Fruit fly (Drosophila melanogaster) whole organism, adult: ENCODE results near the gene stops.

ENCODE experiments used
- CG11617 ChIP-seq: fragments of 200-800 bp; sonication (Bioruptor generic); optimal IDR thresholded peaks from 2 replicates; lab custom pipeline; 2017; ENCODE audit warnings: mild to moderate bottlenecking, missing biosample characterization, missing genetic modification reagents, missing genetic modification characterization
- CG12768 ChIP-seq: fragments of 200-800 bp; sonication (Bioruptor generic); optimal IDR thresholded peaks from 2 replicates; lab custom pipeline; 2017; ENCODE audit warnings: missing biosample characterization, missing genetic modification characterization, mild to moderate bottlenecking, moderate library complexity, missing genetic modification reagents
- CG14711 ChIP-seq: fragments of 200-800 bp; sonication (Bioruptor generic); optimal IDR thresholded peaks from 2 replicates; lab custom pipeline; 2018; ENCODE audit warnings: missing biosample characterization, mild to moderate bottlenecking, missing genetic modification characterization, moderate library complexity
- CG1620 ChIP-seq: fragments of 200-800 bp; sonication (Bioruptor generic); optimal IDR thresholded peaks from 2 replicates; lab custom pipeline; 2016; ENCODE audit warnings: missing biosample characterization, missing genetic modification characterization
- CG33017 ChIP-seq: fragments of 200-800 bp; sonication (Bioruptor generic); optimal IDR thresholded peaks from 2 replicates; lab custom pipeline; 2018; ENCODE audit warnings: missing biosample characterization, mild to moderate bottlenecking, missing genetic modification characterization, moderate library complexity
- CG5204 ChIP-seq: fragments of 200-800 bp; sonication (Bioruptor generic); optimal IDR thresholded peaks from 2 replicates; lab custom pipeline; 2016; ENCODE audit warnings: missing biosample characterization, missing genetic modification characterization
- CG7045 ChIP-seq: fragments of 200-800 bp; sonication (Bioruptor generic); optimal IDR thresholded peaks from 2 replicates; lab custom pipeline; 2017; ENCODE audit warnings: missing biosample characterization, mild to moderate bottlenecking, missing genetic modification characterization
- CG7101 ChIP-seq: fragments of 200-800 bp; sonication (Bioruptor generic); optimal IDR thresholded peaks from 2 replicates; lab custom pipeline; 2018; ENCODE audit warnings: missing biosample characterization, mild to moderate bottlenecking, missing genetic modification characterization, moderate library complexity
- Clk ChIP-seq: fragments of 200-800 bp; sonication (Bioruptor generic); optimal IDR thresholded peaks from 2 replicates; lab custom pipeline; 2017; ENCODE audit warnings: missing biosample characterization, missing genetic modification characterization
- Crg-1 ChIP-seq: fragments of 200-800 bp; sonication (Bioruptor generic); optimal IDR thresholded peaks from 2 replicates; lab custom pipeline; 2016; ENCODE audit warnings: missing biosample characterization, missing genetic modification characterization
- Hr96 ChIP-seq: fragments of 200-800 bp; sonication (Bioruptor generic); optimal IDR thresholded peaks from 2 replicates; lab custom pipeline; 2016; ENCODE audit warnings: missing biosample characterization, missing genetic modification characterization
- Mnt ChIP-seq: fragments of 200-800 bp; sonication (Bioruptor generic); optimal IDR thresholded peaks from 2 replicates; lab custom pipeline; 2016; ENCODE audit warnings: missing biosample characterization, mild to moderate bottlenecking, missing genetic modification characterization
- bab1 ChIP-seq: fragments of 200-800 bp; sonication (Bioruptor generic); optimal IDR thresholded peaks from 3 replicates; lab custom pipeline; 2019; ENCODE audit warnings: missing biosample characterization, mild to moderate bottlenecking, missing genetic modification characterization, moderate library complexity
- cic ChIP-seq: fragments of 200-800 bp; sonication (Bioruptor generic); optimal IDR thresholded peaks from 2 replicates; lab custom pipeline; 2017; ENCODE audit warnings: missing biosample characterization, mild to moderate bottlenecking, missing genetic modification characterization, moderate library complexity
- cnc ChIP-seq, 2 experiments: fragments of >200 bp; optimal IDR thresholded peaks; 2 replicates each; lab custom pipeline; 2017
- kay ChIP-seq: fragments of 200-800 bp; sonication (Bioruptor generic); peaks from one replicate; lab custom pipeline; 2016; ENCODE audit warnings: missing biosample characterization, missing genetic modification characterization, borderline replicate concordance
- ovo ChIP-seq: fragments of 200-800 bp; sonication (Bioruptor generic); optimal IDR thresholded peaks from 2 replicates; lab custom pipeline; 2016; ENCODE audit warnings: missing biosample characterization, missing genetic modification characterization
- pad ChIP-seq: fragments of 200-800 bp; sonication (Bioruptor generic); optimal IDR thresholded peaks from 3 replicates; lab custom pipeline; 2017; ENCODE audit warnings: missing biosample characterization, missing genetic modification characterization, mild to moderate bottlenecking, moderate library complexity, missing genetic modification reagents
- tj ChIP-seq: fragments of 200-800 bp; sonication (Bioruptor generic); optimal IDR thresholded peaks from 3 replicates; lab custom pipeline; 2017; ENCODE audit warnings: missing biosample characterization, mild to moderate bottlenecking, missing genetic modification characterization, moderate library complexity
- toe ChIP-seq: fragments of 200-800 bp; sonication (Bioruptor generic); optimal IDR thresholded peaks from 2 replicates; lab custom pipeline; 2016; ENCODE audit warnings: missing biosample characterization, missing genetic modification characterization

stops gene

DNA sequence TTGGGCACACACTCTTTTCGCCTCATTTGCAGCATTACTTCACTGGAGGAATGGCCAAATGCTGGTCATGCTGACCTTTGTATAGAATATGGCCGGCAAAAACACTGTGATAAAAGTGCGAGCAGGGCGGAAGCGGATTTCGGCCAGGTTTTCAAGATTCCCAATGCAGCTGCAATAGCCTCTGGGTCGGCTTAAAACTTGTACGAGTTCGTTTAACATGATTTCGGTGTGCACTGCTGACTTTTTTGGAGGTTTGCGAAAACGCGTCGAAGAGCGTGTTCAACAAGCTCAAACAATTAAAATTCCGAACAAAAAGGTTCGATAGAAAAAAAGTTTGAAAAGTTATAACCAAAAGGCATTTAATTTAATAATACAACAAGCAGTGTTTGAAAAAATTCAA is 41.7 kb upstream of the stops start, which contains the start of gene chp:
chp (minus strand) TSS at position 101 of the 400 bp plus-strand sequence.
- TF ChIP-seq CG14711 (tag; lab: Kevin White, UChicago) = no peak
- TF ChIP-seq toe (GFP tag; lab: Kevin White, UChicago) = no peak
- TF ChIP-seq CG1620 (GFP tag; lab: Kevin White, UChicago) = no peak
- TF ChIP-seq kay (GFP tag; lab: Kevin White, UChicago) = no peak
- TF ChIP-seq CG5204 (GFP tag; lab: Kevin White, UChicago) = no peak
- no peak for TF ChIP-seq ovo (GFP tag; lab: Kevin White, UChicago)
- TF ChIP-seq Hr96 (GFP tag; lab: Kevin White, UChicago) = no peak
- no peak for TF ChIP-seq Clk (GFP tag; lab: Kevin White, UChicago)
- no peak for TF ChIP-seq CG7045 (GFP tag; lab: Kevin White, UChicago)

DNA sequence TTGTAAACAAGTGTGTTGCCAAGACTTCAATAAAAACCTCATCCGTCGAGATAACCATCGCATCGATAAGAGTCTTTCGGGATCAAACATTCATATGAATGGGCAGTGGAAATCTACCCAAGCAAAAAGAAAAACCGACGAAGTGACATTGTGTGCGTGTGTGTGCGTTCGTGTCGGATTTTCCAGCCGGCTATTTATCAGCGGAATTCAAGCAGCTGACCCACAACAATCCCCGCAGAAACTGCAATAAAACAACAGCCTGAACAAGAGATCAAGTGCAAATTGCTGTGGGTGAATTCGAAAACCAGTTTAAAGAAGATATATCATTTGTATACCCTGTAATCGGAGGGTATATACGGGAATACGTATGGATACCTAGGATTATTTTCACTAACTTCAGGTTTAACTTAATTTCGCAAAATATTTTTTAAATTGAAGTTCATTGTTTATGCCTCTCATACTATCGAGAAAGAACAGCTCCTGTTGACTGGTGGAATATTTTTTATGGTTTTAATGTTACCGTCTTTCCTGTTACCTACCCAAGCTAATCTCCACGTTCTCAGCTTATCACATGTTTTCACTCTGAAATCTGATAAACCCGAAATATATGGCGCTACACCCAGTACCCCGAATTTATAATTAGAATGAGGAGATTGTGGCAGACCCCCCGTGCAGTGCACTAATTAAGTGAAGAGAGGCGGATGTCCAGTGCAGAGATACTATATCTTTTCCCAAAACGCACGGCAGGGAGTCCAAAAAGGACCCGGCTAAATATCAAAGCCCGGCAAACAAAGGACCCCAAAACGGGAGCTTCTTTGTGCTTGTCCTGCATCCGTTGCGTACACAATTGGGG is 28.5 kb upstream of the stops start:
- TF ChIP-seq Crg-1 (GFP tag; lab: Kevin White, UChicago) (no peak), CG14711 (tag; lab: Kevin White, UChicago) (no peak), toe (GFP tag; lab: Kevin White, UChicago) (no peak), CG12768 (GFP tag; lab: Kevin White, UChicago) (no peak), Hr96 (GFP tag; lab: Kevin White, UChicago) (no peak), Clk (GFP tag; lab: Kevin White, UChicago) (no peak), Mnt (no peak), pad (GFP tag; lab: Kevin White, UChicago) (no peak), cic (GFP tag; lab: Kevin White, UChicago) (no peak), cnc (optimal IDR thresholded peaks at IDR 0.05; lab: Kevin White, UChicago) (no peak), CG11617 (GFP tag; lab: Kevin White, UChicago) (no peak), CG1620 (GFP tag; lab: Kevin White, UChicago) (no peak), CG33017 (tag; lab: Kevin White, UChicago) (no peak)

DNA sequence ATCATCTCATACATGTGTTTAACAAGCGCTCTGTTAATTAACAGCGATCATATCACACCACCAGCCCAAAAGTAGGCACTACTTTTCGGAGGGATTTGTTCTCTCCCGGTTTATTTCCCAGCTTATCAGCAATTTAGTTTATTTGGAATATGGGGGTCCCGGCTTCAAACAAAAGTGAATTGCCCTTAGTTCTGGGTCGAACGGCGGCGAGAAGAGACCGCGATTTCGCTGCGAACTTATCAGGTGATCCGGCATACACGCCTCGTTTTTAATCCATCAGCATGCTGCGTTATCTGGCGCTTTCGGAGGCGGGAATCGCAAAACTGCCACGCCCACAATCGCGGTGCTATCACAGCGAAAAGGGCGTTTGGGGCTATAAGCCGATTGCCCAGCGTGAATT is 27.8 kb upstream of the stops start, which contains the start of gene CG1544:
CG1544 (plus strand) TSS at position 186 of the 400 bp plus-strand sequence.
- TF ChIP-seq bab1 (GFP tag; lab: Kevin White, UChicago) = peak; percentile 61
- TF ChIP-seq tj (GFP tag; lab: Kevin White, UChicago) = peak; percentile 27
- TF ChIP-seq CG7101 = no peak
- no peak for TF ChIP-seq CG1620 (GFP tag; lab: Kevin White, UChicago)
- TF ChIP-seq pad (GFP tag; lab: Kevin White, UChicago) = no peak
- TF ChIP-seq cic (GFP tag; lab: Kevin White, UChicago) = peak; percentile 61
- peak; percentile 53 for TF ChIP-seq Mnt
- TF ChIP-seq CG12768 (GFP tag; lab: Kevin White, UChicago) = peak; percentile 22

DNA sequence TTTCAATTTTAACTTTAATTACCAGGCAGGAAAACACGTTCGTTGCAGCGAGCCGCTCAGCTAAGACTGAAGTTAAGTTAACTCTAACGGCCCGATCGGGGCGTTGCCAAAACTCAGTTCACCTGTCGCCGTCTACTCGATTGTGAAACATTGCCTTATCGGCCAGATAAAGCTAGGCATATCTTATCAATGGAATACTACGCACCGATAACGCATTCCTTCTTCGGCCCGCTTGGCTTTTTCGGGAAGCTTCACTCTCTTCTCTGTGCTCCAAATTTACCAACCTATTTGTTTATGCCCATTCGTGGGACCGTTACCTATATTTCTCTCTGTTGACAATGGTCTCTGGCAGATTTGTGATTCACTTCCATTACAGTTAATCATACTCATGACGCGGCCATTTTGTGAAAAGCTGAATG is 26.8 kb upstream of the stops start, which contains the start of gene mesh:
mesh (minus strand) TSS at position 68 of the 419 bp plus-strand sequence.
- peak; percentile 4 for TF ChIP-seq CG14711 (tag; lab: Kevin White, UChicago)
- TF ChIP-seq CG7101 = peak; percentile 17
- no peak for TF ChIP-seq Clk (GFP tag; lab: Kevin White, UChicago)
- TF ChIP-seq ovo (GFP tag; lab: Kevin White, UChicago) = peak; percentile 44
- TF ChIP-seq CG12768 (GFP tag; lab: Kevin White, UChicago) = no peak
- TF ChIP-seq Mnt = peak; percentile 26
- no peak for TF ChIP-seq CG11617 (GFP tag; lab: Kevin White, UChicago)
- peak; percentile 14 for TF ChIP-seq CG33017 (tag; lab: Kevin White, UChicago)
- TF ChIP-seq kay (GFP tag; lab: Kevin White, UChicago) = no peak
- TF ChIP-seq cic (GFP tag; lab: Kevin White, UChicago) = peak; percentile 90
- TF ChIP-seq cnc (optimal IDR thresholded peaks at IDR 0.05; lab: Kevin White, UChicago) = no peak
- no peak for TF ChIP-seq CG1620 (GFP tag; lab: Kevin White, UChicago)

DNA sequence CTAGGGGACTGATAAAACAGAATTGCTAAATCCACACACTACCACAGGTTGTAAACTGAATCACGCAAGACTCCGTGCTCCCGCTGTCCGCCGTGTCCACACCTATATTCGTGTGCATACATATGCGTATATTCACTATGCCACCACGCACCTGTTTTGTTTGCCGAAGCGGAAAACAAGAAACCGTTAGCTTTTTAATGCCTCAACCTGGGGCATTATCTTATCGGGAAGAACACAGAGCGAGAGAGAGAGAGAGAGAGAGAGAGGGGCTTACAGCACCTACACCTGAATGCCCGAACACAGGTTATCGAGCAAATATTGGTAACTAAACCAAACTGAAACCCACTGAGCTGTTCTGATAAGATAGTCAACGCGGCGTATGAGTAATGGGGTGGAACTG is 25.7 kb upstream of the stops start:
- TF ChIP-seq ovo (GFP tag; lab: Kevin White, UChicago) (peak; percentile 65), CG11617 (GFP tag; lab: Kevin White, UChicago) (no peak), cic (GFP tag; lab: Kevin White, UChicago) (peak; percentile 46), CG7101 (no peak), pad (GFP tag; lab: Kevin White, UChicago) (no peak), Hr96 (GFP tag; lab: Kevin White, UChicago) (peak; percentile 17)

DNA sequence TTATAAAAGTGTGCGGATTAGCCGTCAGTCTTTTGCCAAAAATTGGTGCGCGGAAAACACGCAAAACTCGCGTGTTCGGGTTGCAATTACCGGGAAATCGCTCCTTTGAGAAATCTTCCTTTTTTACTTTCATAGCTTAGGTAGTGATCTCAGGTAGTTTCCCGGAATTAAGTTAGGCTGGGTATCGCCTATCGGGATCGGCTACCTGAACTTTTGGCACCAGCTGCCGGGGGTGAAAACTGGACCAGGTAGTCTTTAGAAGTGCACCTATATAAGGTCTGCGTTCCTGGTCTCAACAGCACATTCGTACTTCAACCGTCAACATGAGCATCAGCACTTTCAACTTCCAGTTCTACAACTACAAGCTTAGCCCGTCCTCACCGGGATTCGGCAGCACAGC is 24.2 kb upstream of the stops start, which contains the start of gene bnk:
bnk (plus strand) TSS at position 301 of the 400 bp plus-strand sequence.
- TF ChIP-seq Clk (GFP tag; lab: Kevin White, UChicago) (no peak), kay (GFP tag; lab: Kevin White, UChicago) (no peak), ovo (GFP tag; lab: Kevin White, UChicago) (no peak), pad (GFP tag; lab: Kevin White, UChicago) (no peak)
